Worm (Caenorhabditis elegans) whole organism, L1 larva: ENCODE data around the gene lmd-3.

Experiments used
- ama-1 ChIP-seq: fragments of 150-350 bp; optimal IDR thresholded peaks from 2 replicates; lab custom pipeline; 2014
- lin-39 ChIP-seq: fragments of 150-350 bp; optimal IDR thresholded peaks from 2 replicates; lab custom pipeline; 2014; ENCODE audit warnings: missing biosample characterization, missing genetic modification reagents, missing genetic modification characterization
- nhr-11 ChIP-seq: fragments of 150-350 bp; optimal IDR thresholded peaks from 2 replicates; lab custom pipeline; 2014; ENCODE audit warnings: missing biosample characterization, missing genetic modification characterization
- unc-62 ChIP-seq: fragments of 150-350 bp; optimal IDR thresholded peaks from 2 replicates; lab custom pipeline; 2014; ENCODE audit warnings: missing biosample characterization, missing genetic modification reagents, missing genetic modification characterization
- unc-86 ChIP-seq: sonication (generic microtip); optimal IDR thresholded peaks from 2 replicates; lab custom pipeline; 2016; ENCODE audit warnings: missing genetic modification characterization, missing compliant biosample characterization

- TF ChIP-seq nhr-11 (tag; lab: Kevin White, UChicago) (no peak), ama-1 (lab: Kevin White, UChicago) (no peak), unc-86 (tag; lab: Kevin White, UChicago) (no peak), unc-62 (no peak), lin-39 (no peak)
These were observed 3.3 kb upstream of the lmd-3 start, which contains the start of gene T23B12.5 for ce11 chrV:8447928-8448327.
